Worm (Caenorhabditis elegans): ENCODE data around the gene C06G3.8.

The C06G3.8 gene

DNA sequence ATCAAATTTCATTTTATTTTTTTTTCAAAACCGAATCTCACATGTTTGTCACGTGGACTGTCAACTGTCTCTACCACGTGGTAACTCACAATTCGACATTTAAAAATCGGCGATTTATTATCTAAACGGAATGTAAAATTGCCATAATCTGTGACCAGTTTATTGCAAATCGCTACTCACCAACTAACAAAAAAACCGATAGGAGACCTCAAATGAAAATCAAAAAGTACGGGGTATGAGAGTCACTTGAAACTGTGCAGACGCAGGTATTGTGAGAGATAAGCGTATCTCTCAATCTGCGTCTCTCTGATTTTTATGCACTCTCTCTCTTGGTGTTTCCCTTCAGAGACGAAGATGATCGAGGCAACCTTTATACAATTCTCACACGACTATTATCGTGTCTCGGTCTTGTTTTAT, 15.4 kb upstream of the C06G3.8 start (continued):
- TF ChIP-seq nhr-11 (tag; optimal IDR thresholded peaks at IDR 0.05): peak; percentile 6
- no peak for TF ChIP-seq unc-130 (GFP tag; optimal IDR thresholded peaks at IDR 0.05)
- peak in 1 of 2 experiments; percentile 85 for TF ChIP-seq mdl-1 (tag; optimal IDR thresholded peaks at IDR 0.05)
- peak in 1 of 2 experiments; percentile 98 for TF ChIP-seq unc-62 (GFP tag; optimal IDR thresholded peaks at IDR 0.05 in 1 of 2)
- no peak for TF ChIP-seq unc-62 (tag; optimal IDR thresholded peaks at IDR 0.05)
- no peak for TF ChIP-seq aly-2 (tag; optimal IDR thresholded peaks at IDR 0.05)
- TF ChIP-seq egl-27 (tag; optimal IDR thresholded peaks at IDR 0.05): no peak
- TF ChIP-seq ztf-7 (tag; optimal IDR thresholded peaks at IDR 0.05): peak; percentile 28
- TF ChIP-seq F26F4.8 (GFP tag; conservative IDR thresholded peaks at IDR 0.05): no peak
- peak; percentile 93 for TF ChIP-seq dve-1 (tag; optimal IDR thresholded peaks at IDR 0.05; ENCODE audit: insufficient read depth)
- TF ChIP-seq dpl-1 (GFP tag; optimal IDR thresholded peaks at IDR 0.05): peak; percentile 28
- TF ChIP-seq lin-38 (GFP tag; IDR thresholded peaks at IDR 0.05): no peak
- peak; percentile 61 for TF ChIP-seq T26A8.4 (GFP tag; IDR thresholded peaks at IDR 0.05)

DNA sequence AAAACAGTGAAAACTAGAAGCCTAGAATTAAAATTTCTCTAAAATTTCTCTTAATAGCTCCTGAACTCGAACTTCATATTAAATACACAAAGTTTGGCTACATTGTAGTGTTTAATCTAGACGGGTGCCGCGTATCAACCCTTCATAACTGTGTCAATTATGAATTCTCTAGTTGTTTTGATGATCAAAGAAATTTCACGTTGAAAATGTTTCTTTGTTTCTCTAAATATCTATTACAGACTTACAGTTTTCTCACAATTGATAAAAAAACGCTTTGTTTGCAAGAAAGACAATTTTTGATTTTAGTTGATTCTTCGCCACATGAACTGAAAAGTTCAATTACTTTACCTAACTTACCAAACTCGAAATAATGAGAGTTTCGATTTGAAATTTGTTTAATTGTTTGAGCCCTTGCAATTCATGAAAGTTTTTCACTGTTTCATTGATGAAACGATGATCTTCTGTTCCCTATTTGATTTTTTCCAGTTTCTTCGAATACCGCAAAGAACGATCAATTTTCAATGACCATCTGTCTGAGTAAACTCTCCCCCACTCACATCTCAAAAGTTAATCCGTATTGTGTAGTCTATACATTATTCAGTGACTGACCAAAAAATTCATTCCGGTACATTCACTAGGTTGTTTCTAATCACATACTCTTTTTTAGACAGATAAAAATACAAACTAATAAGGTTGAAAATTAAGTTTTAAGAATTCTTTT, 14.4 kb upstream of the C06G3.8 start:
- TF ChIP-seq nhr-48 (tag; optimal IDR thresholded peaks at IDR 0.05) (peak; percentile 24), spr-3 (GFP tag; optimal IDR thresholded peaks at IDR 0.05) (no peak), hlh-30 (tag; optimal IDR thresholded peaks at IDR 0.05; ENCODE audit: insufficient read depth) (no peak), ces-1 (GFP tag; optimal IDR thresholded peaks at IDR 0.05) (no peak), D1046.2 (GFP tag; IDR thresholded peaks at IDR 0.05) (no peak), unc-130 (GFP tag; optimal IDR thresholded peaks at IDR 0.05) (no peak), zip-11 (GFP tag; IDR thresholded peaks at IDR 0.05) (no peak), unc-39 (tag; optimal IDR thresholded peaks at IDR 0.05) (no peak), Y48G9A.11 (GFP tag; IDR thresholded peaks at IDR 0.05) (no peak), aha-1 (tag) (peak; percentile 0), mdt-29 (GFP tag; IDR thresholded peaks at IDR 0.05) (no peak), fkh-10 (GFP tag; optimal IDR thresholded peaks at IDR 0.05) (no peak), unc-62 (GFP tag; optimal IDR thresholded peaks at IDR 0.05 in 1 of 2) (no peak), unc-62 (tag; optimal IDR thresholded peaks at IDR 0.05) (no peak), ceh-44 (GFP tag; IDR thresholded peaks at IDR 0.05) (no peak), zfp-2 (tag; optimal IDR thresholded peaks at IDR 0.05) (no peak), Y75B8A.6 (GFP tag; IDR thresholded peaks at IDR 0.05) (no peak), T26A8.4 (GFP tag; IDR thresholded peaks at IDR 0.05) (no peak), egl-27 (tag; optimal IDR thresholded peaks at IDR 0.05) (no peak), vab-7 (GFP tag; IDR thresholded peaks at IDR 0.05) (no peak), dmd-6 (GFP tag; IDR thresholded peaks at IDR 0.05) (peak; percentile 82), nhr-77 (tag; optimal IDR thresholded peaks at IDR 0.05) (no peak), skn-1 (tag; optimal IDR thresholded peaks at IDR 0.05) (no peak), lin-39 (tag; optimal IDR thresholded peaks at IDR 0.05) (no peak), saeg-2 (GFP tag; IDR thresholded peaks at IDR 0.05) (no peak), set-16 (GFP tag; IDR thresholded peaks at IDR 0.05) (no peak), ZK337.2 (GFP tag; IDR thresholded peaks at IDR 0.05) (no peak), nhr-111 (GFP tag; optimal IDR thresholded peaks at IDR 0.05) (no peak), nhr-237 (tag; optimal IDR thresholded peaks at IDR 0.05) (no peak), fos-1 (tag; optimal IDR thresholded peaks at IDR 0.05) (no peak), aly-2 (tag; optimal IDR thresholded peaks at IDR 0.05) (no peak), ceh-62 (tag; optimal IDR thresholded peaks at IDR 0.05) (no peak), mxl-2 (GFP tag; conservative IDR thresholded peaks at IDR 0.05) (no peak), spr-1 (tag; optimal IDR thresholded peaks at IDR 0.05) (no peak), rbr-2 (tag; optimal IDR thresholded peaks at IDR 0.05) (no peak), lsy-2 (tag; optimal IDR thresholded peaks at IDR 0.05) (no peak), lin-1 (GFP tag; IDR thresholded peaks at IDR 0.05) (no peak), tag-97 (GFP tag; IDR thresholded peaks at IDR 0.05) (no peak), dpl-1 (GFP tag; optimal IDR thresholded peaks at IDR 0.05) (no peak), mes-2 (tag; optimal IDR thresholded peaks at IDR 0.05; ENCODE audit: poor library complexity, severe bottlenecking) (peak; percentile 12), T20F7.1 (GFP tag; optimal IDR thresholded peaks at IDR 0.05) (no peak), nhr-42 (GFP tag; IDR thresholded peaks at IDR 0.05) (no peak), lin-38 (GFP tag; IDR thresholded peaks at IDR 0.05) (no peak)
